Worm (Caenorhabditis elegans) whole organism, young adult: ENCODE measurements around the gene C27D8.1.

Source experiments
- ama-1 ChIP-seq, 3 experiments: fragments of 150-350 bp in 1 of 3; sonication (generic microtip) in 2 of 3; optimal IDR thresholded peaks; 2 replicates each; lab custom pipeline; 2014 to 2018; ENCODE audit warnings: missing biosample characterization in 2 of 3, missing genetic modification characterization in 2 of 3, missing genetic modification reagents in 2 of 3
- nhr-179 ChIP-seq: sonication (generic microtip); optimal IDR thresholded peaks from 2 replicates; lab custom pipeline; 2016; ENCODE audit warnings: mild to moderate bottlenecking, missing genetic modification characterization, missing compliant biosample characterization
- rcor-1 ChIP-seq: fragments of 200-800 bp; sonication (Bioruptor generic); IDR thresholded peaks from 2 replicates; pipeline ENCODE4 v1.3.6; 2022; ENCODE audit warnings: missing genetic modification reagents, missing genetic modification characterization, missing compliant biosample characterization
- sdz-38 ChIP-seq: sonication (generic microtip); optimal IDR thresholded peaks from 2 replicates; lab custom pipeline; 2016; ENCODE audit warnings: missing genotype, missing genetic modification characterization, missing compliant biosample characterization

- no peak for TF ChIP-seq rcor-1 (GFP tag; lab: Robert Waterston, UW)
- no peak for TF ChIP-seq sdz-38 (tag; lab: Kevin White, UChicago)
- no peak for TF ChIP-seq nhr-179 (tag; lab: Kevin White, UChicago)
- TF ChIP-seq ama-1 (optimal IDR thresholded peaks at IDR 0.05; lab: Kevin White, UChicago): no peak
- TF ChIP-seq ama-1 (GFP tag; optimal IDR thresholded peaks at IDR 0.05; lab: Kevin White, UChicago): no peak
Measured at ce11 chrIV:12741438-12741837, 23.8 kb downstream of the C27D8.1 start, which contains the start of gene T23F6.5.
